Worm (Caenorhabditis elegans) whole organism, L4 larva: Measurements from ENCODE around the gene mlc-4.
A peak's percentile ranks its signal among the peaks of the same experiment; 100 is the strongest.
"Not testable (repeated sequence)": the region's sequence is repeated elsewhere in the genome, so short reads cannot be mapped to it uniquely, and the experiment has no call there.

Source experiments
- F10B5.3 ChIP-seq: sonication (generic microtip); optimal IDR thresholded peaks from 2 replicates; lab custom pipeline; 2016; ENCODE audit warnings: mild to moderate bottlenecking, missing genetic modification characterization, missing compliant biosample characterization
- F26F4.8 ChIP-seq: fragments of 200-800 bp; sonication (Bioruptor generic); conservative IDR thresholded peaks from 2 replicates; pipeline ENCODE4 v1.3.6; 2022; ENCODE audit warnings: missing genetic modification characterization, missing compliant biosample characterization
- F37D6.2 ChIP-seq: sonication (generic microtip); optimal IDR thresholded peaks from 2 replicates; lab custom pipeline; 2016; ENCODE audit warnings: mild to moderate bottlenecking, missing genetic modification characterization, missing compliant biosample characterization
- Y75B8A.6 ChIP-seq: fragments of 200-800 bp; sonication (Bioruptor generic); IDR thresholded peaks from 2 replicates; pipeline ENCODE4 v1.3.6; 2022; ENCODE audit warnings: missing genetic modification reagents, missing genetic modification characterization, missing compliant biosample characterization
- aha-1 ChIP-seq: fragments of 150-350 bp; peaks from one replicate; lab custom pipeline; 2014; ENCODE audit warnings: missing biosample characterization, missing genetic modification characterization
- aly-2 ChIP-seq: sonication (generic microtip); optimal IDR thresholded peaks from 2 replicates; lab custom pipeline; 2018; ENCODE audit warnings: missing biosample characterization, missing genetic modification characterization
- ama-1 ChIP-seq: fragments of 150-350 bp; optimal IDR thresholded peaks from 2 replicates; lab custom pipeline; 2014; ENCODE audit warnings: inconsistent platforms, mixed read lengths
- ceh-28 ChIP-seq: fragments of 150-350 bp; optimal IDR thresholded peaks from 2 replicates; lab custom pipeline; 2014; ENCODE audit warnings: missing biosample characterization, missing genetic modification reagents, missing genetic modification characterization
- cey-2 ChIP-seq: sonication (generic microtip); optimal IDR thresholded peaks from 3 replicates; lab custom pipeline; 2017; ENCODE audit warnings: missing genetic modification characterization, mild to moderate bottlenecking, missing compliant biosample characterization, antibody characterized with exemption, borderline replicate concordance; ENCODE audit not compliant: insufficient read depth
- daf-16 ChIP-seq, 3 experiments: sonication (generic microtip); optimal IDR thresholded peaks; 2 replicates each; lab custom pipeline; 2016 to 2017; ENCODE audit warnings: missing genetic modification characterization in 3 of 3, missing genetic modification reagents in 3 of 3, mild to moderate bottlenecking in 2 of 3, missing compliant biosample characterization in 2 of 3, missing biosample characterization in 1 of 3, moderate library complexity in 1 of 3
- dmd-6 ChIP-seq: fragments of 200-800 bp; sonication (Bioruptor generic); IDR thresholded peaks from 2 replicates; pipeline ENCODE4 v1.3.6; 2022; ENCODE audit warnings: missing genetic modification reagents, missing genetic modification characterization, missing compliant biosample characterization
- dmd-9 ChIP-seq: fragments of 200-800 bp; sonication (Bioruptor generic); IDR thresholded peaks from 2 replicates; pipeline ENCODE4 v1.3.6; 2022; ENCODE audit warnings: missing genetic modification reagents, missing genetic modification characterization, missing compliant biosample characterization
- dpl-1 ChIP-seq: fragments of 150-350 bp; optimal IDR thresholded peaks from 2 replicates; lab custom pipeline; 2014; ENCODE audit warnings: missing biosample characterization, missing genetic modification reagents, missing genetic modification characterization
- duxl-1 ChIP-seq: sonication (generic microtip); optimal IDR thresholded peaks from 2 replicates; lab custom pipeline; 2016; ENCODE audit warnings: mild to moderate bottlenecking, missing genetic modification characterization, moderate library complexity, missing compliant biosample characterization; ENCODE audit not compliant: poor library complexity
- egl-43 ChIP-seq: fragments of 200-800 bp; sonication (Bioruptor generic); IDR thresholded peaks from 2 replicates; pipeline ENCODE4 v1.3.6; 2022; ENCODE audit warnings: missing genetic modification reagents, missing genetic modification characterization, missing compliant biosample characterization
- fkh-10 ChIP-seq: fragments of 150-350 bp; optimal IDR thresholded peaks from 2 replicates; lab custom pipeline; 2014; ENCODE audit warnings: missing biosample characterization, missing genetic modification reagents, missing genetic modification characterization
- fos-1 ChIP-seq: fragments of 150-350 bp; optimal IDR thresholded peaks from 2 replicates; lab custom pipeline; 2014; ENCODE audit warnings: missing biosample characterization, missing genetic modification characterization
- gei-8 ChIP-seq: fragments of 200-800 bp; sonication (Bioruptor generic); optimal IDR thresholded peaks from 2 replicates; lab custom pipeline; 2018; ENCODE audit warnings: mild to moderate bottlenecking, missing genetic modification characterization, missing compliant biosample characterization
- hlh-30 ChIP-seq: sonication (generic microtip); optimal IDR thresholded peaks from 2 replicates; lab custom pipeline; 2017; ENCODE audit warnings: antibody characterized with exemption, mild to moderate bottlenecking, missing genetic modification characterization, missing compliant biosample characterization; ENCODE audit not compliant: insufficient read depth
- jun-1 ChIP-seq: fragments of 150-350 bp; optimal IDR thresholded peaks from 2 replicates; lab custom pipeline; 2014; ENCODE audit warnings: missing biosample characterization, missing genetic modification reagents, missing genetic modification characterization
- lin-13 ChIP-seq: fragments of 150-350 bp; optimal IDR thresholded peaks from 2 replicates; lab custom pipeline; 2014; ENCODE audit warnings: missing biosample characterization, missing genetic modification reagents, missing genetic modification characterization
- lin-39 ChIP-seq: fragments of 150-350 bp; optimal IDR thresholded peaks from 2 replicates; lab custom pipeline; 2014; ENCODE audit warnings: missing biosample characterization, missing genetic modification reagents, missing genetic modification characterization
- lsy-2 ChIP-seq, 2 experiments: fragments of 150-350 bp in 1 of 2; sonication (generic microtip) in 1 of 2; optimal IDR thresholded peaks; 2 replicates each; lab custom pipeline; 2014 to 2017; ENCODE audit warnings: missing biosample characterization in 2 of 2, missing genetic modification characterization in 2 of 2
- madf-5 ChIP-seq, 2 experiments: fragments of 200-800 bp; sonication (Bioruptor generic); IDR thresholded peaks; 2 replicates each; pipeline ENCODE4 v1.3.6; 2022; ENCODE audit warnings: missing compliant biosample characterization in 2 of 2, missing genetic modification characterization in 2 of 2
- mdl-1 ChIP-seq, 2 experiments: fragments of 150-350 bp in 1 of 2; sonication (generic microtip) in 1 of 2; optimal IDR thresholded peaks; 2 replicates each; lab custom pipeline; 2014 to 2017; ENCODE audit warnings: missing biosample characterization in 2 of 2, missing genetic modification characterization in 2 of 2
- mdt-29 ChIP-seq: fragments of 200-800 bp; sonication (Bioruptor generic); IDR thresholded peaks from 2 replicates; pipeline ENCODE4 v1.3.6; 2022; ENCODE audit warnings: missing genetic modification reagents, missing genetic modification characterization, missing compliant biosample characterization
- mes-2 ChIP-seq: sonication (generic microtip); optimal IDR thresholded peaks from 2 replicates; lab custom pipeline; 2016; ENCODE audit warnings: missing genotype, mild to moderate bottlenecking, missing genetic modification characterization, missing compliant biosample characterization; ENCODE audit not compliant: poor library complexity, severe bottlenecking
- mxl-3 ChIP-seq: fragments of 200-800 bp; sonication (Bioruptor generic); optimal IDR thresholded peaks from 2 replicates; lab custom pipeline; 2018; ENCODE audit warnings: mild to moderate bottlenecking, missing genetic modification characterization, missing compliant biosample characterization
- nhr-102 ChIP-seq: sonication (generic microtip); optimal IDR thresholded peaks from 2 replicates; lab custom pipeline; 2016; ENCODE audit warnings: mild to moderate bottlenecking, missing genetic modification characterization, moderate library complexity, missing compliant biosample characterization
- nhr-28 ChIP-seq: fragments of 150-350 bp; optimal IDR thresholded peaks from 2 replicates; lab custom pipeline; 2014; ENCODE audit warnings: missing biosample characterization, missing genetic modification characterization
- nhr-42 ChIP-seq: fragments of 200-800 bp; sonication (Bioruptor generic); IDR thresholded peaks from 2 replicates; pipeline ENCODE4 v1.3.6; 2022; ENCODE audit warnings: missing genetic modification characterization, missing compliant biosample characterization
- nhr-6 ChIP-seq: fragments of 150-350 bp; optimal IDR thresholded peaks from 2 replicates; lab custom pipeline; 2014; ENCODE audit warnings: missing biosample characterization, missing genetic modification characterization
- pha-4 ChIP-seq, 2 experiments: fragments of 150-350 bp in 1 of 2; fragments of 200-800 bp in 1 of 2; sonication (Bioruptor generic) in 1 of 2; IDR thresholded peaks in 1 of 2; optimal IDR thresholded peaks in 1 of 2; 2 replicates each; pipeline versions ENCODE4 v1.3.6 to Lab custom; 2014 to 2022; ENCODE audit warnings: missing genetic modification characterization in 2 of 2, missing genetic modification reagents in 2 of 2, missing biosample characterization in 1 of 2, missing compliant biosample characterization in 1 of 2
- skn-1 ChIP-seq: fragments of 150-350 bp; optimal IDR thresholded peaks from 2 replicates; lab custom pipeline; 2014; ENCODE audit warnings: missing biosample characterization, missing genetic modification characterization
- snpc-1.2 ChIP-seq: fragments of 200-800 bp; sonication (Bioruptor generic); IDR thresholded peaks from 2 replicates; pipeline ENCODE4 v1.3.6; 2022; ENCODE audit warnings: missing genetic modification reagents, missing genetic modification characterization, missing compliant biosample characterization
- tag-97 ChIP-seq: fragments of 200-800 bp; sonication (Bioruptor generic); IDR thresholded peaks from 2 replicates; pipeline ENCODE4 v1.3.6; 2022; ENCODE audit warnings: missing genetic modification characterization, missing compliant biosample characterization
- unc-39 ChIP-seq: sonication (generic microtip); optimal IDR thresholded peaks from 2 replicates; lab custom pipeline; 2017; ENCODE audit warnings: missing biosample characterization, missing genetic modification characterization
- unc-62 ChIP-seq, 3 experiments: fragments of 150-350 bp in 1 of 3; sonication (generic microtip); optimal IDR thresholded peaks in 2 of 3; peaks in 1 of 3; 1 replicate in 1 of 3; 2 replicates in 2 of 3; lab custom pipeline; 2014 to 2017; ENCODE audit warnings: missing biosample characterization in 3 of 3, missing genetic modification characterization in 3 of 3, missing genetic modification reagents in 3 of 3, missing genotype in 1 of 3
- zag-1 ChIP-seq: fragments of 150-350 bp; optimal IDR thresholded peaks from 2 replicates; lab custom pipeline; 2014; ENCODE audit warnings: missing biosample characterization, missing genetic modification characterization
- zip-11 ChIP-seq: fragments of 200-800 bp; sonication (Bioruptor generic); IDR thresholded peaks from 2 replicates; pipeline ENCODE4 v1.3.6; 2022; ENCODE audit warnings: missing genetic modification characterization, missing compliant biosample characterization
- ztf-11 ChIP-seq: fragments of 150-350 bp; optimal IDR thresholded peaks from 2 replicates; lab custom pipeline; 2014; ENCODE audit warnings: missing biosample characterization, missing genetic modification characterization

Gene mlc-4

DNA sequence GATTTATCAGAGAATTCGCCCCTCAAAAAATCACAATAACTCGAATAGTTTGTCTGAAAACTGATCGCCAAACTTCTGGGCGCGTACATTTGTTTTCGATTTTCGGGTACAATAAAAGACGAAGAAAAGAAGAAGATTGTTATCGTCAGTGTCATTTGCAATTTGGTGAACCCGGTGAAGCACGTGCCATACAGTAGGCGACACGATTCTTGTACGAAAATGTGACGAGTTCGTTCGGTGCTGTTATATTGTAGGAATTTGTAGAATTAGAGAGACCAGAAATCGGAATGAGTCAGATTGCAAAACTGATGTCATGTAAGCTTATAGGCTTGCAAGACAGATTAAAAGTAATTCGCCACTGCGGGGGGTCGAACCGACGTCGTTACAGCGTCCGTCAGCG is 25.8 kb downstream of the mlc-4 start:
- TF ChIP-seq mes-2 (tag; lab: Kevin White, UChicago) = no peak
- TF ChIP-seq zag-1 = no peak
- TF ChIP-seq zip-11 (GFP tag; lab: Robert Waterston, UW) = no peak
- no peak for TF ChIP-seq F26F4.8 (GFP tag; lab: Robert Waterston, UW)
- TF ChIP-seq nhr-28 (tag; lab: Kevin White, UChicago) = peak; percentile 1
- TF ChIP-seq nhr-102 (tag; lab: Kevin White, UChicago) = no peak
- peak; percentile 54 for TF ChIP-seq hlh-30 (tag; lab: Kevin White, UChicago)
- no peak for TF ChIP-seq F10B5.3
- TF ChIP-seq tag-97 = no peak
- no peak for TF ChIP-seq fos-1
- TF ChIP-seq lin-13 (GFP tag; lab: Kevin White, UChicago) = no peak
- peak in 1 of 2 experiments; percentile 36 for TF ChIP-seq mdl-1 (tag; optimal IDR thresholded peaks at IDR 0.05; lab: Kevin White, UChicago)
- peak; percentile 92 for TF ChIP-seq aha-1 (tag; lab: Kevin White, UChicago)

DNA sequence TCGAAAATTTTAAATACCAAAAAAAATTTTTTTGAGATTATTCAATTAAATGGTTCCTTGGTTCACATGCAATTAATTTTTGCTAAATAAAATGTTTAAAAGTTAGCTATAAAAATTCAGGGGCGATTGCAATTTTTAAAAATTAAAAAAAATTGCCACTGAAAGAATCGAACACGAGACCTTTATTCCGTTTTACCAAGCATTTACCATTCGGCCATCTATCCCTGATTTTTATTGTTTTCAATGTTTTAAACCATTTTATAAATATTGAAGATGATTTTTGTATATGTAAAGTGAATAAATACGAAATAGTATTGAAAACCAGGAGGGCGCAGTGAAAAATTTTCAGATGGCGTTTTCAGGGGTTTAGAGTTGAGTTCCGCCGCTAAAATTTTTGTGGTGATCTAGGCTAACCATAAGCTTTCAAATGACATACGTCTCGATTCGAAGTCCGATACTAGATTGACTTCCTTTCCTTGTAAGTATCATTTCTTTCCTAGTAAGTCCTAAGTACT is 31.3 kb downstream of the mlc-4 start:
- TF ChIP-seq pha-4 (GFP tag; IDR thresholded peaks at IDR 0.05; lab: Robert Waterston, UW) (peak; percentile 42; the same call in 1 of the 2 replicates), F26F4.8 (GFP tag; lab: Robert Waterston, UW) (0 out of 2 replicates have a peak, but pooled peaks have one; percentile 22)
- TF ChIP-seq pha-4 (tag; optimal IDR thresholded peaks at IDR 0.05; lab: Kevin White, UChicago) = not testable (repeated sequence)

DNA sequence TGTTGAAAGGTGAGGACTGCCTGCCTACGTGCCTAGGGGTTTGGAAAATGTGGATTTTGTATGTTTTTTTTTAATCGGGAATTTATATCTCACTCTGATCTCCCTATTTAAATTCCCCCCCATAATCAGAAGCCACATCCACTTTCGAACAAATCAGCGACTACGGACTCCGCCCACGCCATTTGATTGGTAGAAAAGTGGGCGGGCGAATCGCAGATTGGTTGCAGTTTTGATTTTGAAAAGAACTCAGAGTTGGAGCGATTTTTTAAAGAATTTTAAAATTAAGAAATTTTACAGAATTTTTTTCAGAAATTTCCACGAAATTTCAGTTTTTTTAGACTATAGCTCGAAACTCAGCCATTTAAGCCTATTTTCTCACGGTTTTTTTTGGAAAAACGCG is 33.5 kb downstream of the mlc-4 start:
- no peak for TF ChIP-seq madf-5 (GFP tag; IDR thresholded peaks at IDR 0.05; lab: Robert Waterston, UW)
- TF ChIP-seq cey-2 (tag; lab: Kevin White, UChicago) = no peak
- TF ChIP-seq fkh-10 (GFP tag; lab: Kevin White, UChicago) = no peak
- no peak for TF ChIP-seq nhr-6
- TF ChIP-seq F37D6.2 (tag; lab: Kevin White, UChicago) = no peak
- no peak for TF ChIP-seq ceh-28 (tag; lab: Kevin White, UChicago)
- TF ChIP-seq hlh-30 (tag; lab: Kevin White, UChicago) = no peak
- TF ChIP-seq mxl-3 = no peak
- TF ChIP-seq dmd-6 = no peak
- TF ChIP-seq, all 104 proteins: peak for 0

DNA sequence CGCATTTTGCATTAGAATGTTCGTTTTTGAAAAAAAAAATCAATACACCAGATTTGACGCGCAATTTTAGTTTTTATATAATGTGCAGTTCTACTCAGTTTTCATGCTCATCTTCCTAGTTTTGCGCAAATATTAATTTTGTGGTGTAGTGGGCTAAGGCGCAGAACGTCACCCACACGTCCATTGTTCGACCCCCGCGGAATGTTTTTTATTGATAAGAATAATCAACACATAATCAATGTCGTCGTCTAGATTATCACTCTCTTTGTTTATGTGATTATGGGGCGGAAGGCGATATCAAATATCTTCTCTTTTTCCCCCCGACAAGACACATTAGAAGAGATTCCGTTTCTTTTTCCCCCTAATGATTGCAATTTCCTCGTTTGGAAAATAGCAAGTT is 37.8 kb downstream of the mlc-4 start:
- TF ChIP-seq lin-39 (tag; lab: Kevin White, UChicago) (no peak), ama-1 (lab: Kevin White, UChicago) (no peak), aly-2 (no peak), unc-62 (GFP tag; optimal IDR thresholded peaks at IDR 0.05 in 1 of 2; lab: Kevin White, UChicago) (peak in 1 of 2 experiments; percentile 47), unc-62 (tag; optimal IDR thresholded peaks at IDR 0.05; lab: Kevin White, UChicago) (no peak), gei-8 (GFP tag; lab: Kevin White, UChicago) (no peak), duxl-1 (no peak), nhr-28 (tag; lab: Kevin White, UChicago) (peak; percentile 20), jun-1 (tag; lab: Kevin White, UChicago) (no peak)

DNA sequence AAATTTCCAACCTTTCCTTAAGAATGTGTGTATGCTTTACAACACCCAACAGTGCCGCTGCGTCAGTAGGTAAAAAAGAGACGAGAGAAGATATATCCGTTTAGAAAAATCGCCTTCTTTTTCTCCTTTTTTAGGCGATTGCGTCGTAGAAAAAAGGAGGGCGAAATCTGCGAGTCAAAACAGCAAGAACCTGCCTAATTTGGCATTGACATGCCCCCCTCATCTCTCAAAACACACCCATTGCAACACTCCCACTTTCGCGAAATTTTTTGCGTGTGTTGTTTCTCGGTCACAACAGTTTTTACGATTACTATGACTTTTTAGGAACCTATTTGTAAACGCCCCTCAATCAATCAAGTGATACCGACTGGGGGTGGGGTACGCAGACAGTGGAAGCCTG is 41.9 kb downstream of the mlc-4 start:
- TF ChIP-seq skn-1 (tag; lab: Kevin White, UChicago) (no peak), dmd-9 (GFP tag; lab: Robert Waterston, UW) (no peak), unc-39 (no peak), daf-16 (GFP tag; optimal IDR thresholded peaks at IDR 0.05; lab: Kevin White, UChicago) (no peak), daf-16 (tag; optimal IDR thresholded peaks at IDR 0.05; lab: Kevin White, UChicago) (no peak), nhr-42 (GFP tag; lab: Robert Waterston, UW) (no peak), lsy-2 (tag; optimal IDR thresholded peaks at IDR 0.05; lab: Kevin White, UChicago) (no peak), lin-13 (GFP tag; lab: Kevin White, UChicago) (no peak), ztf-11 (no peak), dpl-1 (GFP tag; lab: Kevin White, UChicago) (no peak), Y75B8A.6 (no peak), mdt-29 (GFP tag; lab: Robert Waterston, UW) (no peak), ama-1 (lab: Kevin White, UChicago) (no peak), egl-43 (GFP tag; lab: Robert Waterston, UW) (no peak), snpc-1.2 (GFP tag; lab: Robert Waterston, UW) (no peak)
- TF ChIP-seq, all 104 proteins: peak for 0
